Worm (Caenorhabditis elegans) whole organism, late embryonic: Measurements from ENCODE around the gene vps-53.

Experiments used
- ama-1 ChIP-seq: fragments of 150-350 bp; optimal IDR thresholded peaks from 2 replicates; lab custom pipeline; 2014
- ceh-24 ChIP-seq: sonication (generic microtip); optimal IDR thresholded peaks from 2 replicates; lab custom pipeline; 2016; ENCODE audit warnings: mild to moderate bottlenecking, missing genetic modification characterization, missing compliant biosample characterization
- ceh-30 ChIP-seq: fragments of 150-350 bp; optimal IDR thresholded peaks from 2 replicates; lab custom pipeline; 2014; ENCODE audit warnings: missing biosample characterization, missing genetic modification characterization
- dve-1 ChIP-seq: sonication (generic microtip); optimal IDR thresholded peaks from 2 replicates; lab custom pipeline; 2017; ENCODE audit warnings: antibody characterized with exemption, mild to moderate bottlenecking, missing genetic modification characterization, missing compliant biosample characterization
- elt-2 ChIP-seq: sonication (generic microtip); optimal IDR thresholded peaks from 2 replicates; lab custom pipeline; 2016; ENCODE audit warnings: missing genetic modification reagents, missing genetic modification characterization, missing compliant biosample characterization
- madf-2 ChIP-seq: sonication (generic microtip); optimal IDR thresholded peaks from 2 replicates; lab custom pipeline; 2017; ENCODE audit warnings: missing genetic modification characterization, missing compliant biosample characterization
- nhr-11 ChIP-seq: fragments of 150-350 bp; optimal IDR thresholded peaks from 2 replicates; lab custom pipeline; 2014; ENCODE audit warnings: missing biosample characterization, missing genetic modification characterization
- pax-1 ChIP-seq: fragments of 150-350 bp; optimal IDR thresholded peaks from 2 replicates; lab custom pipeline; 2014; ENCODE audit warnings: missing biosample characterization, missing genetic modification characterization
- pqm-1 ChIP-seq: sonication (generic microtip); optimal IDR thresholded peaks from 2 replicates; lab custom pipeline; 2016; ENCODE audit warnings: missing genetic modification characterization, missing compliant biosample characterization
- tbx-7 ChIP-seq: sonication (generic microtip); optimal IDR thresholded peaks from 2 replicates; lab custom pipeline; 2016; ENCODE audit warnings: missing genotype, missing genetic modification characterization, missing compliant biosample characterization

ce11 chrIII:9725114-9725513, 32.2 kb downstream of the vps-53 start, which contains the start of gene clec-162:
- TF ChIP-seq pqm-1 (tag; lab: Kevin White, UChicago): no peak
- TF ChIP-seq ceh-30 (tag; lab: Kevin White, UChicago): no peak
- no peak for TF ChIP-seq elt-2 (tag; lab: Kevin White, UChicago)
- TF ChIP-seq dve-1 (tag; lab: Kevin White, UChicago): no peak
- no peak for TF ChIP-seq madf-2
- no peak for TF ChIP-seq ama-1
- no peak for TF ChIP-seq pax-1 (tag; lab: Kevin White, UChicago)
- TF ChIP-seq nhr-11 (tag; lab: Kevin White, UChicago): no peak
- no peak for TF ChIP-seq tbx-7 (tag; lab: Kevin White, UChicago)
- TF ChIP-seq ceh-24 (tag; lab: Kevin White, UChicago): no peak
